Worm (Caenorhabditis elegans): ENCODE results near the gene B0336.13.

The B0336.13 gene

ce11 chrIII:5677790-5678189 is 16.0 kb upstream of the B0336.13 start, which contains the start of gene F54E7.9:
TSS of gene F54E7.9 (minus strand) at chrIII:5677890.
- no peak for TF ChIP-seq ceh-43 (GFP tag; optimal IDR thresholded peaks at IDR 0.05)
- TF ChIP-seq lin-13 (tag; optimal IDR thresholded peaks at IDR 0.05): no peak
- TF ChIP-seq lsy-2 (tag; optimal IDR thresholded peaks at IDR 0.05): no peak
- no peak for TF ChIP-seq mls-2 (tag; optimal IDR thresholded peaks at IDR 0.05)
- no peak for TF ChIP-seq mep-1 (tag; optimal IDR thresholded peaks at IDR 0.05)
- TF ChIP-seq bed-3 (GFP tag; optimal IDR thresholded peaks at IDR 0.05): no peak
- TF ChIP-seq sem-2 (GFP tag; optimal IDR thresholded peaks at IDR 0.05): no peak
- TF ChIP-seq ceh-83 (GFP tag; optimal IDR thresholded peaks at IDR 0.05): no peak
- TF ChIP-seq drap-1 (GFP tag; optimal IDR thresholded peaks at IDR 0.05): no peak
- no peak for TF ChIP-seq hlh-1 (tag; optimal IDR thresholded peaks at IDR 0.05)
- no peak for TF ChIP-seq unc-62 (GFP tag; optimal IDR thresholded peaks at IDR 0.05)
- TF ChIP-seq nhr-237 (tag; optimal IDR thresholded peaks at IDR 0.05): no peak
- TF ChIP-seq unc-39 (tag; optimal IDR thresholded peaks at IDR 0.05): no peak
- no peak for TF ChIP-seq snpc-4 (tag; optimal IDR thresholded peaks at IDR 0.05)
- no peak for TF ChIP-seq lin-32 (GFP tag; optimal IDR thresholded peaks at IDR 0.05)
- no peak for TF ChIP-seq tbx-8 (GFP tag; optimal IDR thresholded peaks at IDR 0.05)
- no peak for TF ChIP-seq ces-1 (GFP tag; optimal IDR thresholded peaks at IDR 0.05)

- TF ChIP-seq lin-13 (tag; optimal IDR thresholded peaks at IDR 0.05) (peak; percentile 99), nhr-12 (tag; optimal IDR thresholded peaks at IDR 0.05) (peak; percentile 90), ham-2 (GFP tag; optimal IDR thresholded peaks at IDR 0.05) (peak; percentile 87), mls-2 (tag; optimal IDR thresholded peaks at IDR 0.05) (peak; percentile 73), zip-8 (tag; optimal IDR thresholded peaks at IDR 0.05) (no peak), lin-32 (GFP tag; optimal IDR thresholded peaks at IDR 0.05) (no peak), bed-3 (GFP tag; optimal IDR thresholded peaks at IDR 0.05) (peak; percentile 26), unc-120 (tag; optimal IDR thresholded peaks at IDR 0.05; ENCODE audit: poor library complexity, severe bottlenecking) (peak; percentile 88), ztf-11 (tag; optimal IDR thresholded peaks at IDR 0.05) (peak; percentile 69), nhr-237 (tag; optimal IDR thresholded peaks at IDR 0.05) (peak; percentile 98), ceh-39 (tag; optimal IDR thresholded peaks at IDR 0.05) (peak; percentile 95), ces-1 (GFP tag; optimal IDR thresholded peaks at IDR 0.05) (peak; percentile 81), nhr-76 (tag; optimal IDR thresholded peaks at IDR 0.05) (no peak), drap-1 (GFP tag; optimal IDR thresholded peaks at IDR 0.05) (peak; percentile 86), tbx-8 (GFP tag; optimal IDR thresholded peaks at IDR 0.05) (peak; percentile 55), cnd-1 (tag; optimal IDR thresholded peaks at IDR 0.05) (peak; percentile 45), mep-1 (tag; optimal IDR thresholded peaks at IDR 0.05) (peak; percentile 100), flh-1 (GFP tag; optimal IDR thresholded peaks at IDR 0.05) (no peak), blmp-1 (tag; optimal IDR thresholded peaks at IDR 0.05) (no peak), hlh-1 (tag; optimal IDR thresholded peaks at IDR 0.05) (peak; percentile 66), unc-39 (tag; optimal IDR thresholded peaks at IDR 0.05) (no peak), ceh-43 (GFP tag; optimal IDR thresholded peaks at IDR 0.05) (peak; percentile 9), ceh-83 (GFP tag; optimal IDR thresholded peaks at IDR 0.05) (peak; percentile 25), elt-1 (tag; optimal IDR thresholded peaks at IDR 0.05; ENCODE audit: borderline replicate concordance, insufficient read depth) (peak; percentile 53), M03D4.4 (tag; optimal IDR thresholded peaks at IDR 0.05) (peak; percentile 89), unc-62 (GFP tag; optimal IDR thresholded peaks at IDR 0.05) (peak; percentile 85), sem-2 (GFP tag; optimal IDR thresholded peaks at IDR 0.05) (peak; percentile 11), pha-4 (tag; optimal IDR thresholded peaks at IDR 0.05) (peak; percentile 99), elt-3 (tag; optimal IDR thresholded peaks at IDR 0.05) (peak; percentile 55), lsy-2 (tag; optimal IDR thresholded peaks at IDR 0.05) (peak; percentile 92), mab-5 (tag; optimal IDR thresholded peaks at IDR 0.05) (peak; percentile 60), nhr-28 (tag; optimal IDR thresholded peaks at IDR 0.05) (peak; percentile 24), nhr-2 (tag; optimal IDR thresholded peaks at IDR 0.05) (peak; percentile 54), sptf-1 (tag; optimal IDR thresholded peaks at IDR 0.05) (peak; percentile 88), snpc-4 (tag; optimal IDR thresholded peaks at IDR 0.05) (no peak)
Measured at ce11 chrIII:5678935-5679334, 14.9 kb upstream of the B0336.13 start, which contains the start of the genes ska-3 and rps-12. TSS of gene ska-3 (minus strand) at chrIII:5679005. TSS of gene rps-12 (plus strand) at chrIII:5679298.

- TF ChIP-seq hlh-1 (tag; optimal IDR thresholded peaks at IDR 0.05) (no peak), drap-1 (GFP tag; optimal IDR thresholded peaks at IDR 0.05) (no peak)
Measured at ce11 chrIII:5680141-5680540, 13.7 kb upstream of the B0336.13 start, which contains the start of gene pst-2. TSS of gene pst-2 (plus strand) at chrIII:5680433.

Data from whole organism, mixed stage, embryonic.